Fruit fly (Drosophila melanogaster) whole organism, prepupa: ENCODE data around the gene Tbc1d22.

Experiments used
- Blimp-1 ChIP-seq: fragments of 200-800 bp; sonication (Bioruptor generic); optimal IDR thresholded peaks from 3 replicates; lab custom pipeline; 2017; ENCODE audit warnings: missing biosample characterization, missing genetic modification characterization, mild to moderate bottlenecking, moderate library complexity, missing genetic modification reagents
- CG10631 ChIP-seq: fragments of 200-800 bp; sonication (Bioruptor generic); optimal IDR thresholded peaks from 2 replicates; lab custom pipeline; 2016; ENCODE audit warnings: missing biosample characterization, missing genetic modification characterization
- CG11294 ChIP-seq: fragments of 200-800 bp; sonication (Bioruptor generic); IDR thresholded peaks from 2 replicates; pipeline ENCODE4 v1.3.6; 2022; ENCODE audit warnings: missing biosample characterization, missing genetic modification characterization
- CG16779 ChIP-seq: fragments of 200-800 bp; sonication (Bioruptor generic); optimal IDR thresholded peaks from 3 replicates; lab custom pipeline; 2017; ENCODE audit warnings: missing biosample characterization, mild to moderate bottlenecking, missing genetic modification characterization
- CG3032 ChIP-seq: fragments of 200-800 bp; optimal IDR thresholded peaks from 2 replicates; lab custom pipeline; 2019; ENCODE audit warnings: missing biosample characterization, mild to moderate bottlenecking, missing genetic modification characterization, moderate library complexity
- CG31627 ChIP-seq: fragments of 200-800 bp; sonication (Bioruptor generic); optimal IDR thresholded peaks from 3 replicates; lab custom pipeline; 2016; ENCODE audit warnings: missing biosample characterization, missing genetic modification characterization
- CG32006 ChIP-seq: fragments of 200-800 bp; sonication (Bioruptor generic); optimal IDR thresholded peaks from 3 replicates; lab custom pipeline; 2017; ENCODE audit warnings: missing biosample characterization, mild to moderate bottlenecking, missing genetic modification characterization
- CG34406 ChIP-seq: fragments of 200-800 bp; sonication (Bioruptor generic); optimal IDR thresholded peaks from 3 replicates; lab custom pipeline; 2016; ENCODE audit warnings: missing biosample characterization, missing genetic modification characterization
- CG6276 ChIP-seq: fragments of 200-800 bp; sonication (Bioruptor generic); optimal IDR thresholded peaks from 2 replicates; lab custom pipeline; 2017; ENCODE audit warnings: missing biosample characterization, mild to moderate bottlenecking, missing genetic modification characterization
- CG6792 ChIP-seq: fragments of 200-800 bp; sonication (Bioruptor generic); optimal IDR thresholded peaks from 3 replicates; lab custom pipeline; 2016; ENCODE audit warnings: missing biosample characterization, missing genetic modification characterization
- CG6854 ChIP-seq: fragments of 200-800 bp; sonication (Bioruptor generic); optimal IDR thresholded peaks from 2 replicates; lab custom pipeline; 2017; ENCODE audit warnings: missing biosample characterization, mild to moderate bottlenecking, missing genetic modification characterization
- CG8319 ChIP-seq: fragments of 200-800 bp; sonication (Bioruptor generic); optimal IDR thresholded peaks from 3 replicates; lab custom pipeline; 2016; ENCODE audit warnings: missing biosample characterization, missing genetic modification characterization
- CG8632 ChIP-seq: fragments of 200-800 bp; sonication (Bioruptor generic); optimal IDR thresholded peaks from 3 replicates; lab custom pipeline; 2016; ENCODE audit warnings: missing biosample characterization, missing genetic modification characterization
- Eip78C ChIP-seq: fragments of 200-800 bp; sonication (Bioruptor generic); peaks from one replicate; lab custom pipeline; 2016; ENCODE audit warnings: missing biosample characterization, missing genetic modification characterization
- Ets21C ChIP-seq: fragments of 200-800 bp; sonication (Bioruptor generic); optimal IDR thresholded peaks from 3 replicates; lab custom pipeline; 2016; ENCODE audit warnings: missing biosample characterization, missing genetic modification characterization
- Gug ChIP-seq: fragments of 200-800 bp; sonication (Bioruptor generic); IDR thresholded peaks from 2 replicates; pipeline ENCODE4 v1.3.6; 2022; ENCODE audit warnings: missing biosample characterization, missing genetic modification characterization
- Hr39 ChIP-seq: fragments of 200-800 bp; sonication (Bioruptor generic); optimal IDR thresholded peaks from 2 replicates; lab custom pipeline; 2016; ENCODE audit warnings: missing biosample characterization, missing genetic modification characterization
- OdsH ChIP-seq: fragments of 200-800 bp; sonication (Bioruptor generic); optimal IDR thresholded peaks from 3 replicates; lab custom pipeline; 2016; ENCODE audit warnings: missing biosample characterization, missing genetic modification characterization
- Sox102F ChIP-seq: fragments of 200-800 bp; sonication (Bioruptor generic); optimal IDR thresholded peaks from 2 replicates; lab custom pipeline; 2016; ENCODE audit warnings: missing biosample characterization, mild to moderate bottlenecking, missing genetic modification characterization
- Sox14 ChIP-seq: fragments of 200-800 bp; sonication (Bioruptor generic); optimal IDR thresholded peaks from 3 replicates; lab custom pipeline; 2016; ENCODE audit warnings: missing biosample characterization, missing genetic modification characterization
- Sox15 ChIP-seq: fragments of 200-800 bp; sonication (Bioruptor generic); optimal IDR thresholded peaks from 3 replicates; lab custom pipeline; 2016; ENCODE audit warnings: missing biosample characterization, missing genetic modification characterization
- achi ChIP-seq: fragments of 200-800 bp; sonication (Bioruptor generic); optimal IDR thresholded peaks from 3 replicates; lab custom pipeline; 2016; ENCODE audit warnings: missing biosample characterization, missing genetic modification characterization
- cyc ChIP-seq: fragments of 200-800 bp; sonication (Bioruptor generic); optimal IDR thresholded peaks from 3 replicates; lab custom pipeline; 2016; ENCODE audit warnings: missing biosample characterization, missing genetic modification characterization
- dsx ChIP-seq: fragments of 200-800 bp; optimal IDR thresholded peaks from 3 replicates; lab custom pipeline; 2019; ENCODE audit warnings: missing biosample characterization, mild to moderate bottlenecking, missing genetic modification characterization, moderate library complexity; ENCODE audit not compliant: poor library complexity, severe bottlenecking
- eg ChIP-seq: fragments of 200-800 bp; sonication (Bioruptor generic); IDR thresholded peaks from 3 replicates; pipeline ENCODE4 v1.3.6; 2022; ENCODE audit warnings: missing biosample characterization, missing genetic modification characterization
- esn ChIP-seq: fragments of 200-800 bp; sonication (Bioruptor generic); optimal IDR thresholded peaks from 2 replicates; lab custom pipeline; 2016; ENCODE audit warnings: missing biosample characterization, mild to moderate bottlenecking, missing genetic modification characterization, moderate library complexity
- fkh ChIP-seq: fragments of 200-800 bp; sonication (Bioruptor generic); optimal IDR thresholded peaks from 3 replicates; lab custom pipeline; 2017; ENCODE audit warnings: missing biosample characterization, mild to moderate bottlenecking, missing genetic modification characterization, moderate library complexity
- lz ChIP-seq: fragments of 200-800 bp; sonication (Bioruptor generic); optimal IDR thresholded peaks from 3 replicates; lab custom pipeline; 2016; ENCODE audit warnings: missing biosample characterization, missing genetic modification characterization
- salr ChIP-seq, 2 experiments: fragments of 200-800 bp; sonication (Bioruptor generic); optimal IDR thresholded peaks; 3 replicates each; lab custom pipeline; 2016 to 2018; ENCODE audit warnings: missing biosample characterization in 2 of 2, missing genetic modification characterization in 2 of 2, mild to moderate bottlenecking in 1 of 2
- spab ChIP-seq: fragments of 200-800 bp; sonication (Bioruptor generic); optimal IDR thresholded peaks from 2 replicates; lab custom pipeline; 2017; ENCODE audit warnings: missing biosample characterization, mild to moderate bottlenecking, missing genetic modification characterization, missing genetic modification reagents
- ss ChIP-seq, 2 experiments: fragments of 200-800 bp; sonication (Bioruptor generic); optimal IDR thresholded peaks; 2 replicates in 1 of 2; 3 replicates in 1 of 2; lab custom pipeline; 2017 to 2018; ENCODE audit warnings: mild to moderate bottlenecking in 2 of 2, missing biosample characterization in 2 of 2, missing genetic modification characterization in 2 of 2, moderate library complexity in 1 of 2
- svp ChIP-seq: fragments of 200-800 bp; sonication (Bioruptor generic); peaks from one replicate; lab custom pipeline; 2016; ENCODE audit warnings: missing biosample characterization, missing genetic modification characterization
- topi ChIP-seq: fragments of 200-800 bp; sonication (Bioruptor generic); optimal IDR thresholded peaks from 3 replicates; lab custom pipeline; 2016; ENCODE audit warnings: missing biosample characterization, missing genetic modification characterization
- vri ChIP-seq: fragments of 200-800 bp; sonication (Bioruptor generic); optimal IDR thresholded peaks from 3 replicates; lab custom pipeline; 2016; ENCODE audit warnings: missing biosample characterization, mild to moderate bottlenecking, missing genetic modification characterization

The Tbc1d22 gene

dm6 chr3R:21126673-21127284, 24.8 kb downstream of the Tbc1d22 start:
- TF ChIP-seq Eip78C (GFP tag; lab: Kevin White, UChicago) (peak; percentile 62), fkh (peak; percentile 34), CG6276 (GFP tag; lab: Kevin White, UChicago) (no peak), CG6854 (peak; percentile 36)

dm6 chr3R:21127352-21127985, 25.5 kb downstream of the Tbc1d22 start, which contains the start of the genes slmb and CG5793:
Gene slmb (minus strand): TSS chr3R:21127485.
Gene CG5793 (plus strand): TSS chr3R:21127573.
- TF ChIP-seq spab (GFP tag; lab: Kevin White, UChicago) (no peak), Gug (GFP tag; lab: Robert Waterston, UW) (0 out of 2 replicates have a peak, but pooled peaks have one; percentile 11), cyc (GFP tag; lab: Kevin White, UChicago) (peak; percentile 49), CG10631 (GFP tag; lab: Kevin White, UChicago) (peak; percentile 44), Sox15 (GFP tag; lab: Kevin White, UChicago) (peak; percentile 29), CG31627 (GFP tag; lab: Kevin White, UChicago) (peak; percentile 70), topi (peak; percentile 36), CG34406 (peak; percentile 22), Eip78C (GFP tag; lab: Kevin White, UChicago) (peak; percentile 83), CG32006 (GFP tag; lab: Kevin White, UChicago) (no peak), eg (peak; percentile 29; the same call in 1 of the 3 replicates), vri (GFP tag; lab: Kevin White, UChicago) (peak; percentile 100), lz (GFP tag; lab: Kevin White, UChicago) (peak; percentile 53), OdsH (no peak), CG6792 (GFP tag; lab: Kevin White, UChicago) (peak; percentile 40), achi (GFP tag; lab: Kevin White, UChicago) (peak; percentile 78), esn (peak; percentile 58), Hr39 (GFP tag; lab: Kevin White, UChicago) (peak; percentile 55), CG8632 (no peak), CG3032 (tag; lab: Kevin White, UChicago) (peak; percentile 38)

DNA sequence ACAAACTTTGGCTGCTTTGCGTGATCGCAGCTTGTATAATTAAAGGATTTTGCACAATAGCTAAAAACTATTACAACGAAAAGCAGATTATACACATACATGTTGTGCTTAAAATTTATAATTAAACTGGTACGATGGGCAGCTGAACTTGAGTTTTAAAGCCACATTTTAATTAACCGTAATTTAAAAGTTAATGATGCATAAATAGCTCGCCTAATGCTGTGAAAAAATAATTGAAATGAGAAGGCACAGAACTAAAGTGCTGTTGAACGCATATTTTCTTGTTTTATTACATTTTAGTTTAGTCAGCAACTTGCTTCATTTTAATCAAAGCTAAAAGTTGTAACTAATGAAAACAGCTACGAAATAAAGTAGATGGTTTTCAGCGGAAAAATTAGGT, 27.6 kb downstream of the Tbc1d22 start, which contains the start of gene Obp93a:
Gene Obp93a, minus strand, starts transcription at position 101 of the 400 bp plus-strand sequence.
- no peak for TF ChIP-seq CG32006 (GFP tag; lab: Kevin White, UChicago)
- TF ChIP-seq, all 60 proteins: peak for 0

DNA sequence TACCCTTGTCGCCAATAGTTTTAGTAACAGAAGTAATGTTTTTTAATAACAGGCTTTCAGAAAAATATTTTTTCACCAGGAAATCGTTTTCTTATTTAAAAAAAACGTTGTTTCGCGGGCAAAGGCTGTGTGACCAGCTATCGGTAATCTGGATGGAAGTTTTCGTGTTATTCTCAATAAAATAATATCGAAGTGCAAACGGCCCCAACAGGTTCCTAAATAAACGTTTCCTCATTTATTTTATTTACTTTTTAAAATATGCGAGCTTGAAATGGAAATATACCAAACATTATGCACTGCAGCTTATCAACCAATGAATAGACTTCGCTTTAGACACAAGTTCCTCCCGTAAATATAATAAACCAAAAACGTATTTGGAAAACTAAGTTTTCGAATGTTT, 28.1 kb downstream of the Tbc1d22 start, which contains the start of gene Ice2:
Gene Ice2, plus strand, starts transcription at position 167 of the 400 bp plus-strand sequence.
- TF ChIP-seq esn, result peak; percentile 20
- TF ChIP-seq CG8319, result no peak
- no peak for TF ChIP-seq svp (GFP tag; lab: Kevin White, UChicago)
- TF ChIP-seq, all 60 proteins: peak for 1

- no peak for TF ChIP-seq ss (GFP tag; optimal IDR thresholded peaks at IDR 0.05; lab: Kevin White, UChicago)
- no peak for TF ChIP-seq Sox14 (GFP tag; lab: Kevin White, UChicago)
- TF ChIP-seq cyc (GFP tag; lab: Kevin White, UChicago), result no peak
- TF ChIP-seq CG34406, result no peak
- no peak for TF ChIP-seq CG11294 (GFP tag; lab: Robert Waterston, UW)
- TF ChIP-seq Ets21C (GFP tag; lab: Kevin White, UChicago), result no peak
- no peak for TF ChIP-seq vri (GFP tag; lab: Kevin White, UChicago)
- no peak for TF ChIP-seq CG6276 (GFP tag; lab: Kevin White, UChicago)
- no peak for TF ChIP-seq salr (GFP tag; optimal IDR thresholded peaks at IDR 0.05; lab: Kevin White, UChicago)
- no peak for TF ChIP-seq dsx (GFP tag; lab: Kevin White, UChicago)
- TF ChIP-seq svp (GFP tag; lab: Kevin White, UChicago), result no peak
- TF ChIP-seq eg, result no peak
- no peak for TF ChIP-seq CG6854
- no peak for TF ChIP-seq Blimp-1 (GFP tag; lab: Kevin White, UChicago)
- no peak for TF ChIP-seq Sox102F (GFP tag; lab: Kevin White, UChicago)
- TF ChIP-seq spab (GFP tag; lab: Kevin White, UChicago), result no peak
- no peak for TF ChIP-seq Hr39 (GFP tag; lab: Kevin White, UChicago)
- no peak for TF ChIP-seq esn
- TF ChIP-seq CG16779, result no peak
- TF ChIP-seq achi (GFP tag; lab: Kevin White, UChicago), result no peak
- TF ChIP-seq, all 60 proteins: peak for 0
Measured at dm6 chr3R:21133517-21133916, 31.5 kb downstream of the Tbc1d22 start, which contains the start of gene Trm7-34. Gene Trm7-34 (minus strand): TSS chr3R:21133881.
